Fruit fly (Drosophila melanogaster) whole organism, embryonic: Measurements from ENCODE around the gene spn-F.
A peak's percentile ranks its signal among the peaks of the same experiment; 100 is the strongest.

Experiments
- Ada2b ChIP-seq: fragments of 200-800 bp; sonication (Bioruptor generic); IDR thresholded peaks from 2 replicates; pipeline ENCODE4 v1.3.6; 2022; ENCODE audit warnings: missing biosample characterization, missing genetic modification characterization
- Asciz ChIP-seq: fragments of 200-800 bp; sonication (Bioruptor generic); optimal IDR thresholded peaks from 2 replicates; lab custom pipeline; 2017; ENCODE audit warnings: missing biosample characterization, mild to moderate bottlenecking, missing genetic modification characterization, missing genetic modification reagents
- Atf3 ChIP-seq: fragments of 200-800 bp; sonication (Bioruptor generic); optimal IDR thresholded peaks from 3 replicates; lab custom pipeline; 2016; ENCODE audit warnings: missing biosample characterization, missing genetic modification characterization
- CG11247 ChIP-seq: fragments of 200-800 bp; sonication (Bioruptor generic); IDR thresholded peaks from 2 replicates; pipeline ENCODE4 v1.3.6; 2022; ENCODE audit warnings: missing biosample characterization, missing genetic modification characterization
- CG12071 ChIP-seq: fragments of 200-800 bp; sonication (Bioruptor generic); optimal IDR thresholded peaks from 3 replicates; lab custom pipeline; 2018; ENCODE audit warnings: missing biosample characterization, mild to moderate bottlenecking, missing genetic modification characterization
- CG12155 ChIP-seq: fragments of 200-800 bp; sonication (Bioruptor generic); optimal IDR thresholded peaks from 3 replicates; lab custom pipeline; 2016; ENCODE audit warnings: missing biosample characterization, missing genetic modification characterization
- CG14710 ChIP-seq: fragments of 200-800 bp; sonication (Bioruptor generic); optimal IDR thresholded peaks from 3 replicates; lab custom pipeline; 2019; ENCODE audit warnings: missing biosample characterization, mild to moderate bottlenecking, missing genetic modification characterization, moderate library complexity
- CG15073 ChIP-seq: fragments of 200-800 bp; sonication (Bioruptor generic); optimal IDR thresholded peaks from 2 replicates; lab custom pipeline; 2016; ENCODE audit warnings: missing biosample characterization, missing genetic modification characterization
- CG15601 ChIP-seq: fragments of 200-800 bp; sonication (Bioruptor generic); optimal IDR thresholded peaks from 3 replicates; lab custom pipeline; 2019; ENCODE audit warnings: missing biosample characterization, mild to moderate bottlenecking, missing genetic modification characterization, moderate library complexity
- CG17361 ChIP-seq: fragments of 200-800 bp; sonication (Bioruptor generic); IDR thresholded peaks from 3 replicates; pipeline ENCODE4 v1.3.6; 2022; ENCODE audit warnings: missing biosample characterization, missing genetic modification characterization
- CG17568 ChIP-seq: fragments of 200-800 bp; sonication (Bioruptor generic); optimal IDR thresholded peaks from 2 replicates; lab custom pipeline; 2018; ENCODE audit warnings: missing biosample characterization, mild to moderate bottlenecking, missing genetic modification characterization, moderate library complexity
- CG2199 ChIP-seq: fragments of 200-800 bp; sonication (Bioruptor generic); IDR thresholded peaks from 3 replicates; pipeline ENCODE4 v1.3.6; 2022; ENCODE audit warnings: missing biosample characterization, missing genetic modification characterization
- CG2678 ChIP-seq: fragments of 200-800 bp; sonication (Bioruptor generic); optimal IDR thresholded peaks from 3 replicates; lab custom pipeline; 2019; ENCODE audit warnings: missing biosample characterization, mild to moderate bottlenecking, missing genetic modification characterization, moderate library complexity
- CG2875 ChIP-seq: fragments of 200-800 bp; sonication (Bioruptor generic); optimal IDR thresholded peaks from 2 replicates; lab custom pipeline; 2017; ENCODE audit warnings: missing biosample characterization, mild to moderate bottlenecking, missing genetic modification characterization, missing genetic modification reagents
- CG32532 ChIP-seq: fragments of 200-800 bp; sonication (Bioruptor generic); IDR thresholded peaks from 2 replicates; pipeline ENCODE4 v1.3.6; 2022; ENCODE audit warnings: missing biosample characterization, missing genetic modification characterization
- CG34376 ChIP-seq: fragments of 200-800 bp; sonication (Bioruptor generic); optimal IDR thresholded peaks from 2 replicates; lab custom pipeline; 2018; ENCODE audit warnings: missing biosample characterization, mild to moderate bottlenecking, missing genetic modification characterization
- CG6654 ChIP-seq: fragments of 200-800 bp; sonication (Bioruptor generic); optimal IDR thresholded peaks from 2 replicates; lab custom pipeline; 2017; ENCODE audit warnings: missing biosample characterization, mild to moderate bottlenecking, missing genetic modification characterization
- CG6765 ChIP-seq: fragments of 200-800 bp; sonication (Bioruptor generic); optimal IDR thresholded peaks from 3 replicates; lab custom pipeline; 2017; ENCODE audit warnings: missing biosample characterization, mild to moderate bottlenecking, missing genetic modification characterization
- CG6791 ChIP-seq: fragments of 200-800 bp; sonication (Bioruptor generic); IDR thresholded peaks from 3 replicates; pipeline ENCODE4 v1.3.6; 2022; ENCODE audit warnings: missing biosample characterization, missing genetic modification characterization; ENCODE audit not compliant: partially characterized antibody
- CG8290 ChIP-seq, 3 experiments: fragments of 200-800 bp; sonication (Bioruptor generic); optimal IDR thresholded peaks; 2 replicates each; lab custom pipeline; 2016 to 2019; ENCODE audit warnings: missing biosample characterization in 3 of 3, missing genetic modification characterization in 3 of 3, mild to moderate bottlenecking in 2 of 3, moderate library complexity in 1 of 3
- CkIIα-i1 ChIP-seq: fragments of 200-800 bp; sonication (Bioruptor generic); IDR thresholded peaks from 2 replicates; pipeline ENCODE4 v1.3.6; 2022; ENCODE audit warnings: missing biosample characterization, missing genetic modification characterization
- Dek ChIP-seq: fragments of 200-800 bp; sonication (Bioruptor generic); optimal IDR thresholded peaks from 3 replicates; lab custom pipeline; 2019; ENCODE audit warnings: missing biosample characterization, mild to moderate bottlenecking, missing genetic modification characterization, moderate library complexity
- Gsc ChIP-seq: fragments of 200-800 bp; sonication (Bioruptor generic); IDR thresholded peaks from 2 replicates; pipeline ENCODE4 v1.3.6; 2022; ENCODE audit warnings: missing biosample characterization, missing genetic modification characterization
- HHEX ChIP-seq: fragments of 200-800 bp; sonication (Bioruptor generic); optimal IDR thresholded peaks from 3 replicates; lab custom pipeline; 2017; ENCODE audit warnings: missing biosample characterization, mild to moderate bottlenecking, missing genetic modification characterization, missing genetic modification reagents
- Max ChIP-seq: fragments of 200-800 bp; sonication (Bioruptor generic); optimal IDR thresholded peaks from 2 replicates; lab custom pipeline; 2016; ENCODE audit warnings: missing biosample characterization, mild to moderate bottlenecking, missing genetic modification characterization
- Ravus ChIP-seq: fragments of 200-800 bp; sonication (Bioruptor generic); IDR thresholded peaks from 2 replicates; pipeline ENCODE4 v1.3.6; 2022; ENCODE audit warnings: missing biosample characterization, missing genetic modification characterization
- Rx ChIP-seq: fragments of 200-800 bp; sonication (Bioruptor generic); IDR thresholded peaks from 2 replicates; pipeline ENCODE4 v1.3.6; 2022; ENCODE audit warnings: missing biosample characterization, missing genetic modification characterization
- Sin3A ChIP-seq: fragments of >200 bp; optimal IDR thresholded peaks from 2 replicates; lab custom pipeline; 2018
- Sox102F ChIP-seq: fragments of 200-800 bp; sonication (Bioruptor generic); optimal IDR thresholded peaks from 2 replicates; lab custom pipeline; 2018; ENCODE audit warnings: missing biosample characterization, mild to moderate bottlenecking, missing genetic modification characterization, moderate library complexity
- Tbp ChIP-seq: fragments of >200 bp; optimal IDR thresholded peaks from 2 replicates; lab custom pipeline; 2018; ENCODE audit warnings: missing biosample characterization, missing genetic modification characterization
- az2 ChIP-seq: fragments of 200-800 bp; sonication (Bioruptor generic); optimal IDR thresholded peaks from 3 replicates; lab custom pipeline; 2016; ENCODE audit warnings: missing biosample characterization, missing genetic modification characterization
- bab2 ChIP-seq: fragments of 200-800 bp; sonication (Bioruptor generic); optimal IDR thresholded peaks from 2 replicates; lab custom pipeline; 2016; ENCODE audit warnings: missing biosample characterization, missing genetic modification characterization
- croc ChIP-seq: fragments of 200-800 bp; sonication (Bioruptor generic); conservative IDR thresholded peaks from 3 replicates; pipeline ENCODE4 v1.3.6; 2022; ENCODE audit warnings: missing biosample characterization, missing genetic modification characterization
- danr ChIP-seq: fragments of 200-800 bp; sonication (Bioruptor generic); IDR thresholded peaks from 2 replicates; pipeline ENCODE4 v1.3.6; 2022; ENCODE audit warnings: missing biosample characterization, missing genetic modification characterization
- dpn ChIP-seq, 2 experiments: fragments of 200-800 bp; sonication (Bioruptor generic); optimal IDR thresholded peaks; 3 replicates each; lab custom pipeline; 2016; ENCODE audit warnings: missing biosample characterization in 2 of 2, missing genetic modification characterization in 2 of 2
- gro ChIP-seq: fragments of 200-800 bp; sonication (Bioruptor generic); optimal IDR thresholded peaks from 2 replicates; lab custom pipeline; 2016; ENCODE audit warnings: missing biosample characterization, missing genetic modification characterization
- hbn ChIP-seq: fragments of 200-800 bp; sonication (Bioruptor generic); IDR thresholded peaks from 2 replicates; pipeline ENCODE4 v1.3.6; 2022; ENCODE audit warnings: missing biosample characterization, missing genetic modification characterization; ENCODE audit not compliant: partially characterized antibody
- jigr1 ChIP-seq: fragments of 200-800 bp; sonication (Bioruptor generic); IDR thresholded peaks from 3 replicates; pipeline ENCODE4 v1.3.6; 2022; ENCODE audit warnings: missing biosample characterization, missing genetic modification characterization
- lilli ChIP-seq: fragments of 200-800 bp; sonication (Bioruptor generic); optimal IDR thresholded peaks from 3 replicates; lab custom pipeline; 2016; ENCODE audit warnings: missing biosample characterization, missing genetic modification characterization
- lov ChIP-seq, 2 experiments: fragments of 200-800 bp in 1 of 2; fragments of >200 bp in 1 of 2; sonication (Bioruptor generic) in 1 of 2; IDR thresholded peaks in 1 of 2; optimal IDR thresholded peaks in 1 of 2; 2 replicates in 1 of 2; 3 replicates in 1 of 2; pipeline versions ENCODE4 v1.3.6 to Lab custom; 2017 to 2022; ENCODE audit warnings: missing biosample characterization in 1 of 2, missing genetic modification characterization in 1 of 2
- phol ChIP-seq: fragments of 200-800 bp; sonication (Bioruptor generic); optimal IDR thresholded peaks from 3 replicates; lab custom pipeline; 2018; ENCODE audit warnings: missing biosample characterization, mild to moderate bottlenecking, missing genetic modification characterization, moderate library complexity
- sd ChIP-seq: fragments of 200-800 bp; sonication (Bioruptor generic); optimal IDR thresholded peaks from 3 replicates; lab custom pipeline; 2018; ENCODE audit warnings: missing biosample characterization, mild to moderate bottlenecking, missing genetic modification characterization, moderate library complexity
- sens-2 ChIP-seq: fragments of 200-800 bp; sonication (Bioruptor generic); IDR thresholded peaks from 2 replicates; pipeline ENCODE4 v1.3.6; 2022; ENCODE audit warnings: missing biosample characterization, missing genetic modification characterization
- so ChIP-seq: fragments of 200-800 bp; sonication (Bioruptor generic); IDR thresholded peaks from 3 replicates; pipeline ENCODE4 v1.3.6; 2022; ENCODE audit warnings: missing biosample characterization, missing genetic modification characterization
- sqz ChIP-seq: fragments of 200-800 bp; sonication (Bioruptor generic); optimal IDR thresholded peaks from 3 replicates; lab custom pipeline; 2018; ENCODE audit warnings: missing biosample characterization, mild to moderate bottlenecking, missing genetic modification characterization
- vfl ChIP-seq: fragments of 200-800 bp; sonication (Bioruptor generic); optimal IDR thresholded peaks from 2 replicates; lab custom pipeline; 2016; ENCODE audit warnings: missing biosample characterization, missing genetic modification characterization
- vnd ChIP-seq: fragments of 200-800 bp; sonication (Bioruptor generic); IDR thresholded peaks from 3 replicates; pipeline ENCODE4 v1.3.6; 2022; ENCODE audit warnings: missing biosample characterization, missing genetic modification characterization; ENCODE audit not compliant: partially characterized antibody
- yki ChIP-seq: fragments of >200 bp; optimal IDR thresholded peaks from 3 replicates; lab custom pipeline; 2018
- zfh2 ChIP-seq: fragments of 200-800 bp; sonication (Bioruptor generic); optimal IDR thresholded peaks from 2 replicates; lab custom pipeline; 2016; ENCODE audit warnings: missing biosample characterization, missing genetic modification characterization

Gene spn-F

DNA sequence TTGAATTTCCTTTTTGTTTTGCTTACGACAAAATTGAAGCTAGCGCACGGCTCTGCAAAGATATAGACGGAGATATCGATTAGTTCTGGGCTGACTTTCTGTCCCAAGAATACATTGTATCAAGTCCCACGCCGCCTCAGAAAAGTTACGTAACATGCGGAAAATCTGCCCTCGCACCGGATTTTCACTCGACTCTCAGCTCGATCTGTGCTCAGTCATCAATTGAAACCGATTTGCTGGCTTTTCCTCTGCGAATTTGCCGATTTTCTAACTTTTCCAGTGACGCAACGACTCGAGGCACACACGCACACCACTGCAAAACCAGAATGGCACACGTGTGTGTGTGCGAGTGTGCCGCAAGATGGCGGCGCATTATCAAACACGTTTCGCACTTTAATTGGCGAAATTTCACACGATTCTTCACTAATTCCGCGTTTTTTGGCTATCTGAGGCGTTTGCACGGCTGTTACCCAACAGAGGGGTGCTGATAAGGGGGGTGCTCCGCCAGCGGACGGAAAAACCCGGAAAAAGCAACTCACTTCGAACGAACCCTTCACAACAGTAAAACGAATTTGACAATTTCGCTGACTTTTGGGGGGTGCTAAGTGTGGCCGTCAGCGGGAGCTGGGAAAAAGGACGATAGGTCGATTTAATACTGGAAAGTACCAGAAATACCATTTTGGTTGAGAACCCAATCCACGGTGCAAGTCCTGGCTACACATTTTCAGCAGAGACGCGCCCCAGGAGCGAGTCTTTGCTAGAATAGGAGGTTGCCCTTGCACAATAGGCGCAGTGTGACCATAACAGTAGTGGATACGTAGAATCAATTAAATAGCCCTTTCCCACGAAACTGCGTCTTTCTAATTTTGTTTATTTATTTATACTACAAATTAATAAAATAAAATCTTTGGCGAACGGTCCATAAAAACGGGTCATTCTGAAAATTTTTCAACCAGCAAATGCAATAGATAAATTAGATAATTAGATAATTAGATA is 35.6 kb upstream of the spn-F start, which contains the start of gene ATPsynC (continued):
- peak; percentile 75 for TF ChIP-seq lilli (GFP tag; lab: Kevin White, UChicago)
- TF ChIP-seq Rx (GFP tag; lab: Robert Waterston, UW), result no peak
- no peak for TF ChIP-seq sqz (GFP tag; lab: Kevin White, UChicago)
- no peak for TF ChIP-seq so (GFP tag; lab: Robert Waterston, UW)
- no peak for TF ChIP-seq CkIIα-i1 (GFP tag; lab: Robert Waterston, UW)
- TF ChIP-seq CG2875, result no peak
- no peak for TF ChIP-seq CG15073 (GFP tag; lab: Kevin White, UChicago)
- no peak for TF ChIP-seq vfl (GFP tag; lab: Kevin White, UChicago)
- peak; percentile 22 for TF ChIP-seq Max (GFP tag; lab: Kevin White, UChicago)
- TF ChIP-seq sd (tag; lab: Kevin White, UChicago), result peak; percentile 37
- no peak for TF ChIP-seq croc (GFP tag; lab: Robert Waterston, UW)
- TF ChIP-seq jigr1 (GFP tag; lab: Robert Waterston, UW), result no peak
- TF ChIP-seq yki (lab: Kevin White, UChicago), result peak; percentile 15
- TF ChIP-seq Sox102F (GFP tag; lab: Kevin White, UChicago), result no peak
- TF ChIP-seq CG2199 (GFP tag; lab: Robert Waterston, UW), result no peak
- peak; percentile 78 for TF ChIP-seq CG6765 (GFP tag; lab: Kevin White, UChicago)
- TF ChIP-seq hbn (GFP tag; lab: Robert Waterston, UW), result no peak
- peak; percentile 79 for TF ChIP-seq Sin3A (lab: Kevin White, UChicago)
- TF ChIP-seq CG14710 (tag; lab: Kevin White, UChicago), result peak; percentile 79
- TF ChIP-seq CG12155 (GFP tag; lab: Kevin White, UChicago), result peak; percentile 48
- TF ChIP-seq Ada2b (GFP tag; lab: Robert Waterston, UW), result no peak
- no peak for TF ChIP-seq Tbp (GFP tag; lab: Kevin White, UChicago)
- TF ChIP-seq CG6791, result no peak
- no peak for TF ChIP-seq Gsc (GFP tag; lab: Robert Waterston, UW)
- TF ChIP-seq bab2, result no peak
- peak; percentile 74 for TF ChIP-seq gro (GFP tag; lab: Kevin White, UChicago)
- TF ChIP-seq zfh2, result peak; percentile 16
- TF ChIP-seq CG32532 (GFP tag; lab: Robert Waterston, UW), result no peak
- TF ChIP-seq HHEX, result peak; percentile 20
- TF ChIP-seq dpn (GFP tag; optimal IDR thresholded peaks at IDR 0.05; lab: Kevin White, UChicago), result peak; percentile 36 to 52
- no peak for TF ChIP-seq CG17568 (GFP tag; lab: Kevin White, UChicago)
- TF ChIP-seq CG15601 (tag; lab: Kevin White, UChicago), result peak; percentile 73
- TF ChIP-seq CG2678, result no peak
- TF ChIP-seq Asciz (GFP tag; lab: Kevin White, UChicago), result no peak
- peak; percentile 61 for TF ChIP-seq Dek (tag; lab: Kevin White, UChicago)
- peak; percentile 22 for TF ChIP-seq Atf3 (GFP tag; lab: Kevin White, UChicago)
- no peak for TF ChIP-seq CG11247 (GFP tag; lab: Robert Waterston, UW)
- peak; percentile 82 for TF ChIP-seq CG34376 (GFP tag; lab: Kevin White, UChicago)
- no peak for TF ChIP-seq sens-2
- TF ChIP-seq phol, result peak; percentile 96
- no peak for TF ChIP-seq lov (optimal IDR thresholded peaks at IDR 0.05; lab: Kevin White, UChicago)
- no peak for TF ChIP-seq lov (GFP tag; IDR thresholded peaks at IDR 0.05; lab: Robert Waterston, UW)
- no peak for TF ChIP-seq vnd (GFP tag; lab: Robert Waterston, UW)
- no peak for TF ChIP-seq danr (GFP tag; lab: Robert Waterston, UW)
- peak; percentile 93 for TF ChIP-seq az2 (GFP tag; lab: Kevin White, UChicago)
- peak; percentile 57 for TF ChIP-seq CG12071 (GFP tag; lab: Kevin White, UChicago)
- TF ChIP-seq CG8290 (GFP tag; optimal IDR thresholded peaks at IDR 0.05; lab: Kevin White, UChicago), result peak; percentile 9
- TF ChIP-seq CG8290 (tag; optimal IDR thresholded peaks at IDR 0.05; lab: Kevin White, UChicago), result peak in 1 of 2 experiments; percentile 93
- TF ChIP-seq CG6654 (GFP tag; lab: Kevin White, UChicago), result no peak
- TF ChIP-seq CG17361 (GFP tag; lab: Robert Waterston, UW), result no peak
- no peak for TF ChIP-seq Ravus
